Fruit fly (Drosophila melanogaster) Kc167 (cell line): ENCODE data around the gene Dhc62B.

Source experiments
- Myc ChIP-seq: fragments of >200 bp; optimal IDR thresholded peaks from 2 replicates; lab custom pipeline; 2017; ENCODE audit warnings: missing external identifiers
- Sin3A ChIP-seq: fragments of >200 bp; optimal IDR thresholded peaks from 2 replicates; lab custom pipeline; 2018; ENCODE audit warnings: missing external identifiers
- h ChIP-seq: fragments of >200 bp; optimal IDR thresholded peaks from 3 replicates; lab custom pipeline; 2018; ENCODE audit warnings: missing external identifiers
- insv ChIP-seq: fragments of >200 bp; optimal IDR thresholded peaks from 3 replicates; lab custom pipeline; 2018; ENCODE audit warnings: missing external identifiers
- psq ChIP-seq: fragments of >200 bp; optimal IDR thresholded peaks from 2 replicates; lab custom pipeline; 2017; ENCODE audit warnings: missing external identifiers
- ttk ChIP-seq: sonication (Bioruptor generic); optimal IDR thresholded peaks from 2 replicates; lab custom pipeline; 2017; ENCODE audit warnings: missing external identifiers

DNA sequence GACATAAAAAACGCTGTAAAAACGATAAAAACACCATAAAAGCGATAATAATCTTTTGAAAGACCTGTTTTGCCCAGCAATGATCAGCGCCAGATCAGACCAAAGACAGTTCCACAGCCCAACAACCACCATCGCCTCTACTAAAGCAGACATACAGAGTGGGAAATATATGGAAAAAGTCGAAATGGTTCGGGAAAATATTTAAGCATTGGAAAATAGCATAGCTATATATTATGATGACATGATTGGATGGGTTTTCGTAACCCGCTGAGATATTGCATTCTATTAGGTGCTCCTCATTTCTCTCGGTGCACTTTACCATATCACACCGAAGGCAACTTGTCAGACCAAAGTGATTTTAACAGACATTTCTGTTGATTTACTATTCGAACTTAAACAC, 37.1 kb upstream of the Dhc62B start:
- TF ChIP-seq h (lab: Kevin White, UChicago) (no peak), Myc (lab: Kevin White, UChicago) (no peak), ttk (lab: Kevin White, UChicago) (no peak), psq (lab: Kevin White, UChicago) (no peak), Sin3A (lab: Kevin White, UChicago) (no peak), insv (lab: Kevin White, UChicago) (no peak)
